Worm (Caenorhabditis elegans) whole organism, L1 larva: ENCODE data around the gene F54B11.4.

ENCODE experiments used
- ceh-82 ChIP-seq, 3 experiments: fragments of 150-350 bp in 1 of 3; sonication (generic microtip) in 2 of 3; optimal IDR thresholded peaks; 2 replicates each; lab custom pipeline; 2014 to 2017; ENCODE audit warnings: missing biosample characterization in 3 of 3, missing genetic modification characterization in 3 of 3
- fkh-10 ChIP-seq: sonication (generic microtip); optimal IDR thresholded peaks from 2 replicates; lab custom pipeline; 2017; ENCODE audit warnings: missing biosample characterization, missing genetic modification reagents, missing genetic modification characterization
- fkh-4 ChIP-seq: sonication (generic microtip); optimal IDR thresholded peaks from 2 replicates; lab custom pipeline; 2016; ENCODE audit warnings: missing compliant biosample characterization, missing genetic modification characterization, borderline replicate concordance
- lin-15B ChIP-seq: fragments of 150-350 bp; sonication (generic microtip); optimal IDR thresholded peaks from 3 replicates; lab custom pipeline; 2014; ENCODE audit warnings: missing biosample characterization, missing genetic modification characterization
- lin-39 ChIP-seq: fragments of 150-350 bp; optimal IDR thresholded peaks from 2 replicates; lab custom pipeline; 2014; ENCODE audit warnings: missing biosample characterization, missing genetic modification reagents, missing genetic modification characterization
- skn-1 ChIP-seq: fragments of 150-350 bp; optimal IDR thresholded peaks from 2 replicates; lab custom pipeline; 2014; ENCODE audit warnings: missing biosample characterization, missing genetic modification characterization
- snpc-4 ChIP-seq: fragments of 150-350 bp; optimal IDR thresholded peaks from 2 replicates; lab custom pipeline; 2014; ENCODE audit warnings: missing biosample characterization, missing genetic modification characterization
- unc-86 ChIP-seq: sonication (generic microtip); optimal IDR thresholded peaks from 2 replicates; lab custom pipeline; 2016; ENCODE audit warnings: missing genetic modification characterization, missing compliant biosample characterization

- TF ChIP-seq lin-15B (tag; lab: Kevin White, UChicago) = no peak
- no peak for TF ChIP-seq fkh-10 (GFP tag; lab: Kevin White, UChicago)
- no peak for TF ChIP-seq skn-1 (tag; lab: Kevin White, UChicago)
- TF ChIP-seq lin-39 (tag; lab: Kevin White, UChicago) = no peak
- no peak for TF ChIP-seq unc-86 (tag; lab: Kevin White, UChicago)
- no peak for TF ChIP-seq ceh-82 (tag; optimal IDR thresholded peaks at IDR 0.05; lab: Kevin White, UChicago)
- peak; percentile 82 for TF ChIP-seq snpc-4 (tag; lab: Kevin White, UChicago)
- TF ChIP-seq fkh-4 = no peak
Measured at ce11 chrX:13633032-13633431, 40.6 kb downstream of the F54B11.4 start.
